Worm (Caenorhabditis elegans) whole organism, L3 larva: ENCODE measurements around the gene T01G5.8.

Experiments used
- ama-1 ChIP-seq: fragments of 150-350 bp; optimal IDR thresholded peaks from 2 replicates; lab custom pipeline; 2018
- fkh-10 ChIP-seq: sonication (generic microtip); optimal IDR thresholded peaks from 2 replicates; lab custom pipeline; 2017; ENCODE audit warnings: missing biosample characterization, missing genetic modification reagents, missing genetic modification characterization
- fkh-2 ChIP-seq: fragments of 150-350 bp; optimal IDR thresholded peaks from 2 replicates; lab custom pipeline; 2014; ENCODE audit warnings: missing biosample characterization, missing genetic modification reagents, missing genetic modification characterization
- hmg-11 ChIP-seq: sonication (generic microtip); optimal IDR thresholded peaks from 2 replicates; lab custom pipeline; 2016; ENCODE audit warnings: missing genetic modification characterization, missing compliant biosample characterization
- nfya-1 ChIP-seq: sonication (generic microtip); optimal IDR thresholded peaks from 2 replicates; lab custom pipeline; 2017; ENCODE audit warnings: missing genetic modification characterization, mild to moderate bottlenecking, missing compliant biosample characterization, antibody characterized with exemption, moderate library complexity; ENCODE audit not compliant: insufficient read depth
- nhr-23 ChIP-seq: fragments of 150-350 bp; optimal IDR thresholded peaks from 2 replicates; lab custom pipeline; 2014; ENCODE audit warnings: missing biosample characterization, missing genetic modification reagents, missing genetic modification characterization
- pha-4 ChIP-seq: fragments of 150-350 bp; optimal IDR thresholded peaks from 2 replicates; lab custom pipeline; 2014; ENCODE audit warnings: missing biosample characterization, missing genetic modification reagents, missing genetic modification characterization

DNA sequence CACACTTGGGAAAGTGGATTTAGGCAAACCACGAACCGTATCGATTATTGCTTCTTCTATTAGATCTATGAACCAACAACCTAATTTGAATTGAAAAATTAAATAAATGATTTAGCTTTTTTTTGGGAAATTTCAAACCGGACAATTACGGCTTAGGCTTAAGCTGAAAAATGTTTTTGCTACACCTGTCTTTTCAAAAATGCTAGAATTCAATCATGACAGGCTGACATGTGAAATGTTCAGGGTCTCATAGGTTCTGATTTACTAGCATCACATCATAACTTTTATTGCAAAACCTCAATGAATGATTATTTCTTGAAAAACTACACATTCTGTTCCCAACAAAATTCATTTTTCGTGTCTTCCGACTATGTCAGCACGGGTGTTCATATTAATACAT, 37.2 kb downstream of the T01G5.8 start, which contains the start of gene srh-55:
- no peak for TF ChIP-seq fkh-2 (tag; lab: Kevin White, UChicago)
- no peak for TF ChIP-seq fkh-10 (GFP tag; lab: Kevin White, UChicago)
- TF ChIP-seq pha-4 = no peak
- TF ChIP-seq nfya-1 (tag; lab: Kevin White, UChicago) = no peak
- no peak for TF ChIP-seq nhr-23 (tag; lab: Kevin White, UChicago)
- TF ChIP-seq ama-1 (lab: Kevin White, UChicago) = no peak
- no peak for TF ChIP-seq hmg-11 (tag; lab: Kevin White, UChicago)
